Worm (Caenorhabditis elegans) whole organism, L1 larva: Measurements from ENCODE around the gene R12B2.2.

Source experiments
- C04F5.9 ChIP-seq: sonication (generic microtip); optimal IDR thresholded peaks from 2 replicates; lab custom pipeline; 2016; ENCODE audit warnings: missing genetic modification characterization, missing compliant biosample characterization
- C16A3.4 ChIP-seq: fragments of 150-350 bp; optimal IDR thresholded peaks from 2 replicates; lab custom pipeline; 2014; ENCODE audit warnings: missing biosample characterization, missing genetic modification characterization
- Y116A8C.19 ChIP-seq: sonication (generic microtip); optimal IDR thresholded peaks from 2 replicates; lab custom pipeline; 2016; ENCODE audit warnings: missing compliant biosample characterization, missing genetic modification characterization, borderline replicate concordance
- aha-1 ChIP-seq: fragments of 150-350 bp; optimal IDR thresholded peaks from 2 replicates; lab custom pipeline; 2014; ENCODE audit warnings: missing biosample characterization, missing genetic modification characterization
- alr-1 ChIP-seq: fragments of 200-800 bp; sonication (Bioruptor generic); optimal IDR thresholded peaks from 2 replicates; lab custom pipeline; 2018; ENCODE audit warnings: borderline replicate concordance, mild to moderate bottlenecking, missing genetic modification characterization, missing compliant biosample characterization
- aly-2 ChIP-seq: fragments of 150-350 bp; optimal IDR thresholded peaks from 2 replicates; lab custom pipeline; 2014; ENCODE audit warnings: missing biosample characterization, missing genetic modification characterization
- ama-1 ChIP-seq: fragments of 150-350 bp; optimal IDR thresholded peaks from 2 replicates; lab custom pipeline; 2014
- ceh-63 ChIP-seq: fragments of 200-800 bp; sonication (Bioruptor generic); optimal IDR thresholded peaks from 2 replicates; lab custom pipeline; 2018; ENCODE audit warnings: mild to moderate bottlenecking, missing genetic modification characterization, missing compliant biosample characterization
- ceh-82 ChIP-seq, 3 experiments: fragments of 150-350 bp in 1 of 3; sonication (generic microtip) in 2 of 3; optimal IDR thresholded peaks; 2 replicates each; lab custom pipeline; 2014 to 2017; ENCODE audit warnings: missing biosample characterization in 3 of 3, missing genetic modification characterization in 3 of 3
- ceh-88 ChIP-seq: fragments of 200-800 bp; sonication (Bioruptor generic); IDR thresholded peaks from 2 replicates; pipeline ENCODE4 v1.3.6; 2022; ENCODE audit warnings: missing genetic modification characterization, missing compliant biosample characterization
- ces-1 ChIP-seq: fragments of 150-350 bp; optimal IDR thresholded peaks from 2 replicates; lab custom pipeline; 2014; ENCODE audit warnings: missing biosample characterization, missing genetic modification reagents, missing genetic modification characterization
- dpl-1 ChIP-seq, 3 experiments: fragments of 150-350 bp in 2 of 3; sonication (generic microtip) in 1 of 3; optimal IDR thresholded peaks; 2 replicates each; lab custom pipeline; 2014 to 2017; ENCODE audit warnings: missing biosample characterization in 3 of 3, missing genetic modification characterization in 3 of 3, missing genetic modification reagents in 3 of 3
- efl-1 ChIP-seq, 4 experiments: fragments of 150-350 bp; optimal IDR thresholded peaks in 3 of 4; peaks in 1 of 4; 1 replicate in 1 of 4; 2 replicates in 3 of 4; lab custom pipeline; 2014; ENCODE audit warnings: missing biosample characterization in 2 of 4, missing genetic modification characterization in 2 of 4, missing genetic modification reagents in 2 of 4
- efl-3 ChIP-seq: fragments of 200-800 bp; sonication (Bioruptor generic); optimal IDR thresholded peaks from 2 replicates; lab custom pipeline; 2018; ENCODE audit warnings: mild to moderate bottlenecking, missing genetic modification characterization, missing compliant biosample characterization
- egl-27 ChIP-seq, 2 experiments: fragments of 150-350 bp in 1 of 2; sonication (generic microtip); optimal IDR thresholded peaks; 3 replicates each; lab custom pipeline; 2017 to 2018; ENCODE audit warnings: missing biosample characterization in 2 of 2, missing genetic modification characterization in 2 of 2, missing genetic modification reagents in 2 of 2
- elt-2 ChIP-seq: sonication (generic microtip); optimal IDR thresholded peaks from 2 replicates; lab custom pipeline; 2016; ENCODE audit warnings: missing genetic modification characterization, mild to moderate bottlenecking, inconsistent platforms, missing compliant biosample characterization, missing genetic modification reagents
- fkh-4 ChIP-seq: sonication (generic microtip); optimal IDR thresholded peaks from 2 replicates; lab custom pipeline; 2016; ENCODE audit warnings: missing compliant biosample characterization, missing genetic modification characterization, borderline replicate concordance
- fkh-8 ChIP-seq: sonication (generic microtip); optimal IDR thresholded peaks from 2 replicates; lab custom pipeline; 2016; ENCODE audit warnings: mild to moderate bottlenecking, missing genetic modification characterization, missing compliant biosample characterization
- grh-1 ChIP-seq: fragments of 200-800 bp; sonication (Bioruptor generic); IDR thresholded peaks from 2 replicates; pipeline ENCODE4 v1.3.6; 2022; ENCODE audit warnings: missing genetic modification reagents, missing genetic modification characterization, missing compliant biosample characterization
- hlh-17 ChIP-seq: fragments of 200-800 bp; sonication (Bioruptor generic); optimal IDR thresholded peaks from 2 replicates; lab custom pipeline; 2018; ENCODE audit warnings: missing genetic modification characterization, mild to moderate bottlenecking, missing compliant biosample characterization, moderate library complexity, borderline replicate concordance
- hpl-2 ChIP-seq: fragments of 150-350 bp; optimal IDR thresholded peaks from 2 replicates; lab custom pipeline; 2014; ENCODE audit warnings: missing biosample characterization, missing genetic modification reagents, missing genetic modification characterization
- irx-1 ChIP-seq: sonication (generic microtip); optimal IDR thresholded peaks from 2 replicates; lab custom pipeline; 2016; ENCODE audit warnings: missing genetic modification characterization, missing compliant biosample characterization
- isw-1 ChIP-seq: fragments of 200-800 bp; sonication (Bioruptor generic); IDR thresholded peaks from 2 replicates; pipeline ENCODE4 v1.3.6; 2022; ENCODE audit warnings: missing genetic modification characterization, missing compliant biosample characterization
- lin-13 ChIP-seq: fragments of 150-350 bp; optimal IDR thresholded peaks from 2 replicates; lab custom pipeline; 2014; ENCODE audit warnings: missing biosample characterization, missing genetic modification reagents, missing genetic modification characterization
- lin-14 ChIP-seq: fragments of 200-800 bp; sonication (Bioruptor generic); optimal IDR thresholded peaks from 2 replicates; lab custom pipeline; 2018; ENCODE audit warnings: mild to moderate bottlenecking, missing genetic modification characterization, moderate library complexity, missing compliant biosample characterization
- lin-15B ChIP-seq: fragments of 150-350 bp; sonication (generic microtip); optimal IDR thresholded peaks from 3 replicates; lab custom pipeline; 2014; ENCODE audit warnings: missing biosample characterization, missing genetic modification characterization
- lin-35 ChIP-seq, 2 experiments: fragments of 150-350 bp; optimal IDR thresholded peaks; 2 replicates each; lab custom pipeline; 2014; ENCODE audit warnings: missing biosample characterization in 2 of 2, missing genetic modification characterization in 2 of 2, missing genetic modification reagents in 2 of 2
- lir-3 ChIP-seq: sonication (generic microtip); optimal IDR thresholded peaks from 2 replicates; lab custom pipeline; 2016; ENCODE audit warnings: mild to moderate bottlenecking, missing genetic modification characterization, moderate library complexity, missing compliant biosample characterization; ENCODE audit not compliant: poor library complexity
- mef-2 ChIP-seq: fragments of 150-350 bp; optimal IDR thresholded peaks from 2 replicates; lab custom pipeline; 2014; ENCODE audit warnings: missing biosample characterization, missing genetic modification characterization
- mep-1 ChIP-seq: fragments of 150-350 bp; optimal IDR thresholded peaks from 2 replicates; lab custom pipeline; 2014; ENCODE audit warnings: missing biosample characterization, missing genetic modification characterization
- nhr-19 ChIP-seq: fragments of 200-800 bp; sonication (Bioruptor generic); conservative IDR thresholded peaks from 2 replicates; pipeline ENCODE4 v1.3.6; 2022; ENCODE audit warnings: missing genetic modification characterization, missing compliant biosample characterization
- nhr-71 ChIP-seq: sonication (generic microtip); optimal IDR thresholded peaks from 2 replicates; lab custom pipeline; 2016; ENCODE audit warnings: mild to moderate bottlenecking, missing genetic modification characterization, moderate library complexity, missing compliant biosample characterization
- nhr-76 ChIP-seq: sonication (generic microtip); optimal IDR thresholded peaks from 2 replicates; lab custom pipeline; 2017; ENCODE audit warnings: missing biosample characterization, missing genetic modification characterization
- nhr-85 ChIP-seq: sonication (generic microtip); peaks from one replicate; lab custom pipeline; 2016; ENCODE audit warnings: missing genetic modification characterization, inconsistent platforms, missing compliant biosample characterization
- nhr-90 ChIP-seq: sonication (generic microtip); optimal IDR thresholded peaks from 2 replicates; lab custom pipeline; 2016; ENCODE audit warnings: mild to moderate bottlenecking, missing genetic modification characterization, missing compliant biosample characterization; ENCODE audit not compliant: poor library complexity
- pag-3 ChIP-seq: sonication (generic microtip); optimal IDR thresholded peaks from 2 replicates; lab custom pipeline; 2017; ENCODE audit warnings: missing genetic modification characterization, mild to moderate bottlenecking, missing compliant biosample characterization, antibody characterized with exemption, borderline replicate concordance; ENCODE audit not compliant: insufficient read depth
- pqm-1 ChIP-seq: sonication (generic microtip); optimal IDR thresholded peaks from 3 replicates; lab custom pipeline; 2017; ENCODE audit warnings: missing biosample characterization, missing genetic modification characterization
- skn-1 ChIP-seq: fragments of 150-350 bp; optimal IDR thresholded peaks from 2 replicates; lab custom pipeline; 2014; ENCODE audit warnings: missing biosample characterization, missing genetic modification characterization
- snpc-4 ChIP-seq: fragments of 150-350 bp; optimal IDR thresholded peaks from 2 replicates; lab custom pipeline; 2014; ENCODE audit warnings: missing biosample characterization, missing genetic modification characterization
- snu-23 ChIP-seq: sonication (generic microtip); optimal IDR thresholded peaks from 2 replicates; lab custom pipeline; 2016; ENCODE audit warnings: missing genetic modification characterization, missing compliant biosample characterization
- sox-4 ChIP-seq: sonication (generic microtip); optimal IDR thresholded peaks from 2 replicates; lab custom pipeline; 2016; ENCODE audit warnings: missing genetic modification characterization, missing compliant biosample characterization
- sptf-1 ChIP-seq: fragments of 150-350 bp; optimal IDR thresholded peaks from 2 replicates; lab custom pipeline; 2014; ENCODE audit warnings: missing biosample characterization, missing genetic modification characterization
- swsn-7 ChIP-seq: sonication (generic microtip); optimal IDR thresholded peaks from 2 replicates; lab custom pipeline; 2016; ENCODE audit warnings: missing genetic modification characterization, missing compliant biosample characterization
- unc-130 ChIP-seq: fragments of 150-350 bp; optimal IDR thresholded peaks from 2 replicates; lab custom pipeline; 2017; ENCODE audit warnings: missing biosample characterization, missing genetic modification characterization, inconsistent platforms
- unc-62 ChIP-seq: fragments of 150-350 bp; optimal IDR thresholded peaks from 2 replicates; lab custom pipeline; 2014; ENCODE audit warnings: missing biosample characterization, missing genetic modification reagents, missing genetic modification characterization
- unc-98 ChIP-seq: fragments of 200-800 bp; sonication (Bioruptor generic); IDR thresholded peaks from 2 replicates; pipeline ENCODE4 v1.3.6; 2022; ENCODE audit warnings: missing genetic modification characterization, missing compliant biosample characterization
- vab-15 ChIP-seq: sonication (generic microtip); optimal IDR thresholded peaks from 2 replicates; lab custom pipeline; 2017; ENCODE audit warnings: missing genotype, mild to moderate bottlenecking, missing genetic modification characterization, missing compliant biosample characterization
- xbp-1 ChIP-seq: sonication (generic microtip); optimal IDR thresholded peaks from 2 replicates; lab custom pipeline; 2016; ENCODE audit warnings: missing genetic modification characterization, missing compliant biosample characterization
- zip-4 ChIP-seq: fragments of 200-800 bp; sonication (Bioruptor generic); optimal IDR thresholded peaks from 2 replicates; lab custom pipeline; 2018; ENCODE audit warnings: mild to moderate bottlenecking, missing genetic modification characterization, moderate library complexity, missing compliant biosample characterization
- ztf-11 ChIP-seq, 2 experiments: sonication (generic microtip); optimal IDR thresholded peaks; 2 replicates each; lab custom pipeline; 2016 to 2017; ENCODE audit warnings: missing genetic modification characterization in 2 of 2, missing biosample characterization in 1 of 2, missing compliant biosample characterization in 1 of 2
- ztf-4 ChIP-seq: fragments of 150-350 bp; optimal IDR thresholded peaks from 2 replicates; lab custom pipeline; 2014; ENCODE audit warnings: missing biosample characterization, missing genetic modification characterization

R12B2.2 gene

ce11 chrIII:5855637-5856179, 48.9 kb downstream of the R12B2.2 start, which contains the start of the genes cct-6 and alh-9 (continued):
- TF ChIP-seq alr-1 (tag; lab: Kevin White, UChicago) = no peak
- peak; percentile 78 for TF ChIP-seq nhr-19 (GFP tag; lab: Robert Waterston, UW)
- TF ChIP-seq mep-1 (tag; lab: Kevin White, UChicago) = peak; percentile 93
- peak; percentile 89 for TF ChIP-seq snu-23 (GFP tag; lab: Kevin White, UChicago)
- TF ChIP-seq nhr-71 (tag; lab: Kevin White, UChicago) = peak; percentile 87
- no peak for TF ChIP-seq pqm-1
- peak; percentile 73 for TF ChIP-seq lin-15B
- no peak for TF ChIP-seq sox-4 (tag; lab: Kevin White, UChicago)
- no peak for TF ChIP-seq Y116A8C.19 (tag; lab: Kevin White, UChicago)
- no peak for TF ChIP-seq aha-1
- TF ChIP-seq skn-1 = peak; percentile 84
- peak; percentile 79 for TF ChIP-seq lin-14
- peak; percentile 83 for TF ChIP-seq lin-13
- peak; percentile 81 for TF ChIP-seq xbp-1 (tag; lab: Kevin White, UChicago)
- peak; percentile 38 for TF ChIP-seq elt-2 (tag; lab: Kevin White, UChicago)
- peak; percentile 82 for TF ChIP-seq nhr-85 (tag; lab: Kevin White, UChicago)
- TF ChIP-seq mef-2 = no peak
- no peak for TF ChIP-seq fkh-4
- TF ChIP-seq egl-27 (tag; optimal IDR thresholded peaks at IDR 0.05; lab: Kevin White, UChicago) = no peak
- TF ChIP-seq dpl-1 (GFP tag; optimal IDR thresholded peaks at IDR 0.05; lab: Kevin White, UChicago) = peak; percentile 95 to 98 (median 96)
- TF ChIP-seq unc-130 = peak; percentile 88
- peak; percentile 42 for TF ChIP-seq lir-3 (tag; lab: Kevin White, UChicago)
- no peak for TF ChIP-seq hlh-17 (GFP tag; lab: Kevin White, UChicago)
- no peak for TF ChIP-seq unc-98 (GFP tag; lab: Robert Waterston, UW)
- TF ChIP-seq ceh-63 = no peak
- TF ChIP-seq irx-1 (tag; lab: Kevin White, UChicago) = peak; percentile 30
- no peak for TF ChIP-seq sptf-1 (tag; lab: Kevin White, UChicago)
- TF ChIP-seq nhr-76 = no peak
- peak; percentile 98 for TF ChIP-seq lin-35 (GFP tag; optimal IDR thresholded peaks at IDR 0.05; lab: Kevin White, UChicago)
- peak; percentile 65 for TF ChIP-seq nhr-90 (tag; lab: Kevin White, UChicago)
- peak; percentile 85 to 96 for TF ChIP-seq efl-1 (optimal IDR thresholded peaks at IDR 0.05; lab: Kevin White, UChicago)
- peak; percentile 96 to 99 for TF ChIP-seq efl-1 (GFP tag; optimal IDR thresholded peaks at IDR 0.05 in 1 of 2; lab: Kevin White, UChicago)
- TF ChIP-seq snpc-4 (tag; lab: Kevin White, UChicago) = peak; percentile 51
- TF ChIP-seq ceh-82 (tag; optimal IDR thresholded peaks at IDR 0.05; lab: Kevin White, UChicago) = peak; percentile 75 to 93 (median 76)
- peak; percentile 49 for TF ChIP-seq ama-1
- TF ChIP-seq hpl-2 = no peak
- TF ChIP-seq vab-15 = no peak
- peak in 1 of 2 experiments; percentile 8 for TF ChIP-seq ztf-11 (tag; optimal IDR thresholded peaks at IDR 0.05; lab: Kevin White, UChicago)
- peak; percentile 75 for TF ChIP-seq fkh-8 (tag; lab: Kevin White, UChicago)
- TF ChIP-seq zip-4 (GFP tag; lab: Kevin White, UChicago) = peak; percentile 33
- no peak for TF ChIP-seq ceh-88 (GFP tag; lab: Robert Waterston, UW)
- peak; percentile 15 for TF ChIP-seq aly-2
- TF ChIP-seq ztf-4 (tag; lab: Kevin White, UChicago) = peak; percentile 61
- peak; percentile 26 for TF ChIP-seq C04F5.9 (tag; lab: Kevin White, UChicago)
- no peak for TF ChIP-seq unc-62 (GFP tag; lab: Kevin White, UChicago)
- TF ChIP-seq isw-1 (GFP tag; lab: Robert Waterston, UW) = peak; percentile 81
- TF ChIP-seq C16A3.4 (tag; lab: Kevin White, UChicago) = peak; percentile 88
- TF ChIP-seq grh-1 (GFP tag; lab: Robert Waterston, UW) = peak; percentile 56
- no peak for TF ChIP-seq ces-1 (GFP tag; lab: Kevin White, UChicago)
- no peak for TF ChIP-seq efl-3 (GFP tag; lab: Kevin White, UChicago)
- TF ChIP-seq swsn-7 (tag; lab: Kevin White, UChicago) = peak; percentile 75
- no peak for TF ChIP-seq pag-3 (tag; lab: Kevin White, UChicago)
